Fruit fly (Drosophila melanogaster) whole organism, pupa: ENCODE results near the gene CG32271.

Experiments used
- CG10348 ChIP-seq: fragments of 200-800 bp; sonication (Bioruptor generic); IDR thresholded peaks from 2 replicates; pipeline ENCODE4 v1.3.6; 2022; ENCODE audit warnings: missing biosample characterization, missing genetic modification characterization
- CG12605 ChIP-seq: fragments of 200-800 bp; sonication (Bioruptor generic); IDR thresholded peaks from 2 replicates; pipeline ENCODE4 v1.3.6; 2022; ENCODE audit warnings: missing biosample characterization, missing genetic modification characterization
- CG13204 ChIP-seq: fragments of 200-800 bp; sonication (Bioruptor generic); optimal IDR thresholded peaks from 2 replicates; lab custom pipeline; 2018; ENCODE audit warnings: missing biosample characterization, mild to moderate bottlenecking, missing genetic modification characterization, moderate library complexity
- CG14655 ChIP-seq: fragments of 200-800 bp; sonication (Bioruptor generic); optimal IDR thresholded peaks from 3 replicates; lab custom pipeline; 2017; ENCODE audit warnings: mild to moderate bottlenecking, missing biosample characterization, missing genetic modification reagents, missing genetic modification characterization
- CG15710 ChIP-seq: fragments of 200-800 bp; sonication (Bioruptor generic); optimal IDR thresholded peaks from 2 replicates; lab custom pipeline; 2018; ENCODE audit warnings: missing biosample characterization, mild to moderate bottlenecking, missing genetic modification characterization, moderate library complexity
- CG17806 ChIP-seq: fragments of 200-800 bp; sonication (Bioruptor generic); optimal IDR thresholded peaks from 2 replicates; lab custom pipeline; 2018; ENCODE audit warnings: missing biosample characterization, mild to moderate bottlenecking, missing genetic modification characterization, moderate library complexity
- CG32121 ChIP-seq: fragments of 200-800 bp; sonication (Bioruptor generic); IDR thresholded peaks from 2 replicates; pipeline ENCODE4 v1.3.6; 2022; ENCODE audit warnings: missing biosample characterization, missing genetic modification characterization
- CG34367 ChIP-seq: fragments of 200-800 bp; sonication (Bioruptor generic); optimal IDR thresholded peaks from 2 replicates; lab custom pipeline; 2018; ENCODE audit warnings: missing biosample characterization, mild to moderate bottlenecking, missing genetic modification characterization
- CG4496 ChIP-seq: fragments of 200-800 bp; sonication (Bioruptor generic); IDR thresholded peaks from 3 replicates; pipeline ENCODE4 v1.3.6; 2022; ENCODE audit warnings: missing biosample characterization, missing genetic modification characterization
- CG8159 ChIP-seq: fragments of 200-800 bp; sonication (Bioruptor generic); optimal IDR thresholded peaks from 3 replicates; lab custom pipeline; 2018; ENCODE audit warnings: missing biosample characterization, mild to moderate bottlenecking, missing genetic modification characterization, moderate library complexity
- CG8301 ChIP-seq: fragments of 200-800 bp; sonication (Bioruptor generic); optimal IDR thresholded peaks from 2 replicates; lab custom pipeline; 2018; ENCODE audit warnings: missing biosample characterization, mild to moderate bottlenecking, missing genetic modification characterization
- CG9948 ChIP-seq: fragments of 200-800 bp; sonication (Bioruptor generic); optimal IDR thresholded peaks from 2 replicates; lab custom pipeline; 2018; ENCODE audit warnings: missing biosample characterization, mild to moderate bottlenecking, missing genetic modification characterization, moderate library complexity
- D1 ChIP-seq: fragments of 200-800 bp; sonication (Bioruptor generic); optimal IDR thresholded peaks from 2 replicates; lab custom pipeline; 2018; ENCODE audit warnings: missing biosample characterization, mild to moderate bottlenecking, missing genetic modification characterization, moderate library complexity
- EcR ChIP-seq: fragments of 200-800 bp; sonication (Bioruptor generic); optimal IDR thresholded peaks from 3 replicates; lab custom pipeline; 2019; ENCODE audit warnings: missing biosample characterization, missing genetic modification characterization, mild to moderate bottlenecking, moderate library complexity, missing genetic modification reagents
- Ets98B ChIP-seq: fragments of 200-800 bp; sonication (Bioruptor generic); IDR thresholded peaks from 2 replicates; pipeline ENCODE4 v1.3.6; 2022; ENCODE audit warnings: missing biosample characterization, missing genetic modification characterization
- Pif1A ChIP-seq: fragments of 200-800 bp; sonication (Bioruptor generic); optimal IDR thresholded peaks from 3 replicates; lab custom pipeline; 2016; ENCODE audit warnings: missing biosample characterization, missing genetic modification characterization
- Pif1B ChIP-seq: fragments of 200-800 bp; sonication (Bioruptor generic); optimal IDR thresholded peaks from 3 replicates; lab custom pipeline; 2016; ENCODE audit warnings: missing biosample characterization, missing genetic modification characterization
- Snoo ChIP-seq: fragments of 200-800 bp; sonication (Bioruptor generic); optimal IDR thresholded peaks from 3 replicates; lab custom pipeline; 2017; ENCODE audit warnings: missing biosample characterization, mild to moderate bottlenecking, missing genetic modification characterization, inconsistent platforms
- fd96Ca ChIP-seq: fragments of 200-800 bp; sonication (Bioruptor generic); IDR thresholded peaks from 3 replicates; pipeline ENCODE4 v1.3.6; 2022; ENCODE audit warnings: missing biosample characterization, missing genetic modification characterization
- gl ChIP-seq: fragments of 200-800 bp; sonication (Bioruptor generic); optimal IDR thresholded peaks from 2 replicates; lab custom pipeline; 2018; ENCODE audit warnings: missing biosample characterization, mild to moderate bottlenecking, missing genetic modification characterization
- rn ChIP-seq: fragments of 200-800 bp; sonication (Bioruptor generic); IDR thresholded peaks from 2 replicates; pipeline ENCODE4 v1.3.6; 2022; ENCODE audit warnings: missing biosample characterization, missing genetic modification characterization

CG32271 gene

dm6 chr3L:3203062-3203461 is at the start of gene CG32271:
TSS of gene CG32271 (minus strand) at chr3L:3203162.
- no peak for TF ChIP-seq rn (GFP tag; lab: Robert Waterston, UW)
- TF ChIP-seq fd96Ca, result no peak
- TF ChIP-seq EcR (GFP tag; lab: Kevin White, UChicago), result no peak
- TF ChIP-seq CG14655 (GFP tag; lab: Kevin White, UChicago), result no peak
- no peak for TF ChIP-seq CG15710

- TF ChIP-seq D1 (tag; lab: Kevin White, UChicago), result no peak
- no peak for TF ChIP-seq rn (GFP tag; lab: Robert Waterston, UW)
- no peak for TF ChIP-seq Snoo (tag; lab: Kevin White, UChicago)
- TF ChIP-seq CG13204 (GFP tag; lab: Kevin White, UChicago), result no peak
- peak; percentile 9 for TF ChIP-seq CG8301 (tag; lab: Kevin White, UChicago)
- no peak for TF ChIP-seq Ets98B (GFP tag; lab: Robert Waterston, UW)
- TF ChIP-seq fd96Ca, result no peak
- 0 out of 2 replicates have a peak, but pooled peaks have one; percentile 20 for TF ChIP-seq CG12605
- peak; percentile 0 for TF ChIP-seq CG9948 (tag; lab: Kevin White, UChicago)
- no peak for TF ChIP-seq Pif1B (GFP tag; lab: Kevin White, UChicago)
- TF ChIP-seq CG10348 (GFP tag; lab: Robert Waterston, UW), result no peak
- 0 out of 2 replicates have a peak, but pooled peaks have one; percentile 10 for TF ChIP-seq CG32121 (GFP tag; lab: Robert Waterston, UW)
- TF ChIP-seq CG8159 (tag; lab: Kevin White, UChicago), result no peak
- no peak for TF ChIP-seq Pif1A (GFP tag; lab: Kevin White, UChicago)
- no peak for TF ChIP-seq CG15710
- no peak for TF ChIP-seq EcR (GFP tag; lab: Kevin White, UChicago)
- TF ChIP-seq gl, result no peak
These were observed 48.9 kb upstream of the CG32271 start for dm6 chr3L:3251659-3252490.

dm6 chr3L:3250922-3251658 is 48.1 kb upstream of the CG32271 start:
- TF ChIP-seq CG34367 (tag; lab: Kevin White, UChicago) (no peak), CG9948 (tag; lab: Kevin White, UChicago) (no peak), rn (GFP tag; lab: Robert Waterston, UW) (no peak)

dm6 chr3L:3249997-3250774 is 47.2 kb upstream of the CG32271 start:
- peak; percentile 52 for TF ChIP-seq D1 (tag; lab: Kevin White, UChicago)
- TF ChIP-seq Ets98B (GFP tag; lab: Robert Waterston, UW), result peak; percentile 76
- TF ChIP-seq CG15710, result peak; percentile 64
- TF ChIP-seq CG9948 (tag; lab: Kevin White, UChicago), result peak; percentile 85
- TF ChIP-seq Pif1A (GFP tag; lab: Kevin White, UChicago), result peak; percentile 81
- peak; percentile 73 for TF ChIP-seq CG10348 (GFP tag; lab: Robert Waterston, UW)
- peak; percentile 63 for TF ChIP-seq CG8159 (tag; lab: Kevin White, UChicago)
- no peak for TF ChIP-seq gl
- 0 out of 2 replicates have a peak, but pooled peaks have one; percentile 8 for TF ChIP-seq CG12605
- no peak for TF ChIP-seq EcR (GFP tag; lab: Kevin White, UChicago)
- TF ChIP-seq rn (GFP tag; lab: Robert Waterston, UW), result peak; percentile 12; the same call in 1 of the 2 replicates
- peak; percentile 80 for TF ChIP-seq CG32121 (GFP tag; lab: Robert Waterston, UW)
- TF ChIP-seq CG14655 (GFP tag; lab: Kevin White, UChicago), result peak; percentile 98
- no peak for TF ChIP-seq Snoo (tag; lab: Kevin White, UChicago)
- peak; percentile 72 for TF ChIP-seq Pif1B (GFP tag; lab: Kevin White, UChicago)
- TF ChIP-seq CG17806 (tag; lab: Kevin White, UChicago), result peak; percentile 71
- TF ChIP-seq CG8301 (tag; lab: Kevin White, UChicago), result peak; percentile 96
- peak; percentile 72 for TF ChIP-seq CG34367 (tag; lab: Kevin White, UChicago)
- peak; percentile 85 for TF ChIP-seq CG4496 (GFP tag; lab: Robert Waterston, UW)
- peak; percentile 34 for TF ChIP-seq CG13204 (GFP tag; lab: Kevin White, UChicago)
- peak; percentile 78 for TF ChIP-seq fd96Ca

- no peak for TF ChIP-seq CG15710
- TF ChIP-seq CG12605, result no peak
- TF ChIP-seq, all 21 proteins: peak for 0
These were observed 46.7 kb upstream of the CG32271 start for dm6 chr3L:3249664-3249996.
